Fruit fly (Drosophila melanogaster): ENCODE results near the gene Ptp61F.
A peak's percentile ranks its signal among the peaks of the same experiment; 100 is the strongest.

The Ptp61F gene

dm6 chr3L:1376014-1376745 lies 98.9 kb downstream of the Ptp61F start (continued):
- peak; percentile 57; the same call in 1 of the 2 replicates for TF ChIP-seq CG32767 (GFP tag; IDR thresholded peaks at IDR 0.05)
- peak; percentile 54 for TF ChIP-seq sob (GFP tag; IDR thresholded peaks at IDR 0.05)
- TF ChIP-seq YL-1 (GFP tag; optimal IDR thresholded peaks at IDR 0.05): no peak
- TF ChIP-seq Gsc (GFP tag; IDR thresholded peaks at IDR 0.05): no peak
- peak; percentile 20 for TF ChIP-seq CG11398 (GFP tag; optimal IDR thresholded peaks at IDR 0.05)
- TF ChIP-seq ara (GFP tag; IDR thresholded peaks at IDR 0.05): peak; percentile 69; the same call in 1 of the 2 replicates
- peak; percentile 26 for TF ChIP-seq salm (tag; optimal IDR thresholded peaks at IDR 0.05)
- peak; percentile 38; the same call in 1 of the 2 replicates for TF ChIP-seq inv (GFP tag; IDR thresholded peaks at IDR 0.05; ENCODE audit: partially characterized antibody)
- TF ChIP-seq CG14441 (GFP tag; IDR thresholded peaks at IDR 0.05): peak; percentile 65
- peak; percentile 51 for TF ChIP-seq phol (tag; optimal IDR thresholded peaks at IDR 0.05)
- TF ChIP-seq CG12104 (GFP tag; optimal IDR thresholded peaks at IDR 0.05): no peak
- TF ChIP-seq Myb (GFP tag; optimal IDR thresholded peaks at IDR 0.05): no peak
- TF ChIP-seq CG3726 (GFP tag; IDR thresholded peaks at IDR 0.05): 0 out of 3 replicates have a peak, but pooled peaks have one; percentile 42
- TF ChIP-seq dysf (GFP tag; IDR thresholded peaks at IDR 0.05): peak; percentile 69
- TF ChIP-seq CG6254 (GFP tag; optimal IDR thresholded peaks at IDR 0.05): peak; percentile 22
- no peak for TF ChIP-seq CrebB (tag; optimal IDR thresholded peaks at IDR 0.05)
- TF ChIP-seq disco-r (GFP tag; optimal IDR thresholded peaks at IDR 0.05): peak; percentile 2
- TF ChIP-seq CG16815 (GFP tag; optimal IDR thresholded peaks at IDR 0.05): no peak
- peak; percentile 19 for TF ChIP-seq dmrt11E (tag; optimal IDR thresholded peaks at IDR 0.05)
- TF ChIP-seq CG12155 (GFP tag; optimal IDR thresholded peaks at IDR 0.05): no peak
- 0 out of 2 replicates have a peak, but pooled peaks have one; percentile 9 for TF ChIP-seq onecut (GFP tag; IDR thresholded peaks at IDR 0.05)
- TF ChIP-seq CG14710 (tag; optimal IDR thresholded peaks at IDR 0.05): peak; percentile 2
- TF ChIP-seq Abd-B (GFP tag; optimal IDR thresholded peaks at IDR 0.05): peak; percentile 41
- no peak for TF ChIP-seq psq (GFP tag; optimal IDR thresholded peaks at IDR 0.05)
- peak; percentile 33 for TF ChIP-seq az2 (GFP tag; optimal IDR thresholded peaks at IDR 0.05)
- TF ChIP-seq CG2875 (GFP tag; optimal IDR thresholded peaks at IDR 0.05): peak; percentile 47
- TF ChIP-seq CG7372 (GFP tag; IDR thresholded peaks at IDR 0.05): 0 out of 2 replicates have a peak, but pooled peaks have one; percentile 30
- peak; percentile 53 for TF ChIP-seq tgo (GFP tag; IDR thresholded peaks at IDR 0.05)
- TF ChIP-seq HLH3B (GFP tag; IDR thresholded peaks at IDR 0.05): peak; percentile 41; the same call in 1 of the 2 replicates
- TF ChIP-seq Hmr (GFP tag; optimal IDR thresholded peaks at IDR 0.05): no peak
- TF ChIP-seq mam (GFP tag; optimal IDR thresholded peaks at IDR 0.05): no peak
- TF ChIP-seq CG4424 (GFP tag; optimal IDR thresholded peaks at IDR 0.05): peak; percentile 31
- peak; percentile 78 for TF ChIP-seq row (GFP tag; IDR thresholded peaks at IDR 0.05)
- no peak for TF ChIP-seq chn (GFP tag; optimal IDR thresholded peaks at IDR 0.05)
- TF ChIP-seq CG6813 (GFP tag; optimal IDR thresholded peaks at IDR 0.05): no peak
- no peak for TF ChIP-seq tll (GFP tag; optimal IDR thresholded peaks at IDR 0.05)
- TF ChIP-seq Gug (GFP tag; IDR thresholded peaks at IDR 0.05): peak; percentile 32; the same call in 1 of the 4 replicates
- no peak for TF ChIP-seq Mes4 (GFP tag; optimal IDR thresholded peaks at IDR 0.05)
- no peak for TF ChIP-seq nerfin-1 (tag; optimal IDR thresholded peaks at IDR 0.05)
- TF ChIP-seq Nf-YB (GFP tag; optimal IDR thresholded peaks at IDR 0.05): peak; percentile 21
- TF ChIP-seq Nf-YA (GFP tag; IDR thresholded peaks at IDR 0.05): no peak
- TF ChIP-seq CG7928 (GFP tag; optimal IDR thresholded peaks at IDR 0.05): no peak
- TF ChIP-seq aop (GFP tag; IDR thresholded peaks at IDR 0.05): no peak
- TF ChIP-seq knrl (GFP tag; IDR thresholded peaks at IDR 0.05; ENCODE audit: partially characterized antibody): peak; percentile 64; the same call in 2 of the 3 replicates
- no peak for TF ChIP-seq jumu (GFP tag; optimal IDR thresholded peaks at IDR 0.05)
- TF ChIP-seq CG10366 (GFP tag; IDR thresholded peaks at IDR 0.05): peak; percentile 71
- TF ChIP-seq CG8765 (GFP tag; IDR thresholded peaks at IDR 0.05): no peak
- TF ChIP-seq H15 (GFP tag; IDR thresholded peaks at IDR 0.05): peak; percentile 51; the same call in 1 of the 3 replicates
- TF ChIP-seq ro (GFP tag; IDR thresholded peaks at IDR 0.05): no peak

Measured in whole organism, embryonic.